Fruit fly (Drosophila melanogaster) whole organism, embryonic: ENCODE data around the gene CG1999.

Experiments used
- Abd-B ChIP-seq: fragments of 200-800 bp; sonication (Bioruptor generic); optimal IDR thresholded peaks from 2 replicates; lab custom pipeline; 2018; ENCODE audit warnings: missing biosample characterization, mild to moderate bottlenecking, missing genetic modification characterization, moderate library complexity
- Asciz ChIP-seq: fragments of 200-800 bp; sonication (Bioruptor generic); optimal IDR thresholded peaks from 2 replicates; lab custom pipeline; 2017; ENCODE audit warnings: missing biosample characterization, mild to moderate bottlenecking, missing genetic modification characterization, missing genetic modification reagents
- Atf-2 ChIP-seq: fragments of 200-800 bp; sonication (Bioruptor generic); optimal IDR thresholded peaks from 2 replicates; lab custom pipeline; 2016; ENCODE audit warnings: missing biosample characterization, missing genetic modification characterization
- B-H2 ChIP-seq: fragments of 200-800 bp; sonication (Bioruptor generic); optimal IDR thresholded peaks from 2 replicates; lab custom pipeline; 2018; ENCODE audit warnings: missing biosample characterization, mild to moderate bottlenecking, missing genetic modification characterization
- CG11398 ChIP-seq: fragments of 200-800 bp; sonication (Bioruptor generic); optimal IDR thresholded peaks from 2 replicates; lab custom pipeline; 2016; ENCODE audit warnings: missing biosample characterization, missing genetic modification characterization
- CG11504 ChIP-seq: fragments of 200-800 bp; sonication (Bioruptor generic); optimal IDR thresholded peaks from 3 replicates; lab custom pipeline; 2019; ENCODE audit warnings: missing biosample characterization, mild to moderate bottlenecking, missing genetic modification characterization, moderate library complexity
- CG11723 ChIP-seq: fragments of 200-800 bp; sonication (Bioruptor generic); optimal IDR thresholded peaks from 2 replicates; lab custom pipeline; 2017; ENCODE audit warnings: missing biosample characterization, mild to moderate bottlenecking, missing genetic modification characterization
- CG14710 ChIP-seq: fragments of 200-800 bp; sonication (Bioruptor generic); optimal IDR thresholded peaks from 3 replicates; lab custom pipeline; 2019; ENCODE audit warnings: missing biosample characterization, mild to moderate bottlenecking, missing genetic modification characterization, moderate library complexity
- CG17802 ChIP-seq: fragments of 200-800 bp; sonication (Bioruptor generic); optimal IDR thresholded peaks from 2 replicates; lab custom pipeline; 2018; ENCODE audit warnings: missing biosample characterization, mild to moderate bottlenecking, missing genetic modification characterization, moderate library complexity
- CG18476 ChIP-seq: fragments of 200-800 bp; sonication (Bioruptor generic); optimal IDR thresholded peaks from 2 replicates; lab custom pipeline; 2016; ENCODE audit warnings: missing biosample characterization, mild to moderate bottlenecking, missing genetic modification characterization
- CG18619 ChIP-seq: fragments of 200-800 bp; sonication (Bioruptor generic); optimal IDR thresholded peaks from 3 replicates; lab custom pipeline; 2017; ENCODE audit warnings: missing biosample characterization, mild to moderate bottlenecking, missing genetic modification characterization
- CG4617 ChIP-seq: fragments of 200-800 bp; sonication (Bioruptor generic); optimal IDR thresholded peaks from 3 replicates; lab custom pipeline; 2016; ENCODE audit warnings: missing biosample characterization, missing genetic modification characterization, borderline replicate concordance
- CG4854 ChIP-seq: fragments of 200-800 bp; sonication (Bioruptor generic); optimal IDR thresholded peaks from 2 replicates; lab custom pipeline; 2016; ENCODE audit warnings: missing biosample characterization, missing genetic modification characterization, inconsistent platforms
- CG5180 ChIP-seq: fragments of 200-800 bp; sonication (Bioruptor generic); optimal IDR thresholded peaks from 3 replicates; lab custom pipeline; 2017; ENCODE audit warnings: missing biosample characterization, missing genetic modification characterization, mild to moderate bottlenecking, moderate library complexity, missing genetic modification reagents
- CG6791 ChIP-seq: fragments of 200-800 bp; sonication (Bioruptor generic); IDR thresholded peaks from 3 replicates; pipeline ENCODE4 v1.3.6; 2022; ENCODE audit warnings: missing biosample characterization, missing genetic modification characterization; ENCODE audit not compliant: partially characterized antibody
- CG7271 ChIP-seq: fragments of 200-800 bp; sonication (Bioruptor generic); optimal IDR thresholded peaks from 2 replicates; lab custom pipeline; 2018; ENCODE audit warnings: missing biosample characterization, mild to moderate bottlenecking, missing genetic modification characterization, moderate library complexity
- CG7928 ChIP-seq: fragments of 200-800 bp; sonication (Bioruptor generic); optimal IDR thresholded peaks from 2 replicates; lab custom pipeline; 2017; ENCODE audit warnings: missing biosample characterization, mild to moderate bottlenecking, missing genetic modification characterization
- CG7963 ChIP-seq: fragments of 200-800 bp; sonication (Bioruptor generic); IDR thresholded peaks from 3 replicates; pipeline ENCODE4 v1.3.6; 2022; ENCODE audit warnings: missing biosample characterization, missing genetic modification characterization; ENCODE audit not compliant: partially characterized antibody
- CoRest ChIP-seq: fragments of 200-800 bp; sonication (Bioruptor generic); optimal IDR thresholded peaks from 3 replicates; lab custom pipeline; 2018; ENCODE audit warnings: missing biosample characterization, mild to moderate bottlenecking, missing genetic modification characterization, moderate library complexity
- Dfd ChIP-seq, 2 experiments: fragments of >200 bp; optimal IDR thresholded peaks; 2 replicates each; lab custom pipeline; 2017; ENCODE audit warnings: missing biosample characterization in 2 of 2, missing genetic modification characterization in 2 of 2
- Dll ChIP-seq: fragments of 200-800 bp; sonication (Bioruptor generic); IDR thresholded peaks from 4 replicates; pipeline ENCODE4 v1.3.6; 2022; ENCODE audit warnings: missing biosample characterization, missing genetic modification characterization; ENCODE audit not compliant: partially characterized antibody
- Fer3 ChIP-seq: fragments of 200-800 bp; sonication (Bioruptor generic); optimal IDR thresholded peaks from 2 replicates; lab custom pipeline; 2018; ENCODE audit warnings: missing biosample characterization, mild to moderate bottlenecking, missing genetic modification characterization, moderate library complexity
- H2.0 ChIP-seq: fragments of 200-800 bp; sonication (Bioruptor generic); IDR thresholded peaks from 2 replicates; pipeline ENCODE4 v1.3.6; 2022; ENCODE audit warnings: missing biosample characterization, missing genetic modification characterization
- HmgD ChIP-seq: fragments of 200-800 bp; sonication (Bioruptor generic); optimal IDR thresholded peaks from 3 replicates; lab custom pipeline; 2016; ENCODE audit warnings: missing biosample characterization, missing genetic modification characterization
- Hmr ChIP-seq: fragments of 200-800 bp; sonication (Bioruptor generic); optimal IDR thresholded peaks from 3 replicates; lab custom pipeline; 2017; ENCODE audit warnings: mild to moderate bottlenecking, missing biosample characterization, missing genetic modification reagents, missing genetic modification characterization
- Hsf ChIP-seq: fragments of 200-800 bp; sonication (Bioruptor generic); optimal IDR thresholded peaks from 3 replicates; lab custom pipeline; 2016; ENCODE audit warnings: missing biosample characterization, missing genetic modification characterization
- Meics ChIP-seq: fragments of 200-800 bp; sonication (Bioruptor generic); optimal IDR thresholded peaks from 2 replicates; lab custom pipeline; 2017; ENCODE audit warnings: missing biosample characterization, mild to moderate bottlenecking, missing genetic modification characterization
- NC2α ChIP-seq: fragments of 200-800 bp; sonication (Bioruptor generic); optimal IDR thresholded peaks from 2 replicates; lab custom pipeline; 2016; ENCODE audit warnings: missing biosample characterization, missing genetic modification characterization
- Nf-YC ChIP-seq: fragments of 200-800 bp; optimal IDR thresholded peaks from 3 replicates; lab custom pipeline; 2019; ENCODE audit warnings: missing biosample characterization, mild to moderate bottlenecking, missing genetic modification characterization, moderate library complexity
- NfI ChIP-seq: fragments of 200-800 bp; sonication (Bioruptor generic); optimal IDR thresholded peaks from 3 replicates; lab custom pipeline; 2018; ENCODE audit warnings: missing biosample characterization, mild to moderate bottlenecking, missing genetic modification characterization, moderate library complexity
- Oli ChIP-seq: fragments of 200-800 bp; sonication (Bioruptor generic); optimal IDR thresholded peaks from 2 replicates; lab custom pipeline; 2018; ENCODE audit warnings: missing biosample characterization, mild to moderate bottlenecking, missing genetic modification characterization, moderate library complexity
- Stat92E ChIP-seq, 3 experiments: fragments of >200 bp in 2 of 3; fragments of 200-800 bp in 1 of 3; sonication (Bioruptor generic) in 1 of 3; optimal IDR thresholded peaks; 2 replicates each; lab custom pipeline; 2017 to 2019; ENCODE audit warnings: missing biosample characterization in 3 of 3, missing genetic modification characterization in 3 of 3, mild to moderate bottlenecking in 1 of 3, moderate library complexity in 1 of 3
- ase ChIP-seq: fragments of 200-800 bp; sonication (Bioruptor generic); IDR thresholded peaks from 3 replicates; pipeline ENCODE4 v1.3.6; 2022; ENCODE audit warnings: missing biosample characterization, missing genetic modification characterization
- bigmax ChIP-seq: fragments of 200-800 bp; sonication (Bioruptor generic); optimal IDR thresholded peaks from 2 replicates; lab custom pipeline; 2018; ENCODE audit warnings: missing biosample characterization, mild to moderate bottlenecking, missing genetic modification characterization
- corto ChIP-seq: fragments of 200-800 bp; sonication (Bioruptor generic); optimal IDR thresholded peaks from 2 replicates; lab custom pipeline; 2016; ENCODE audit warnings: missing biosample characterization, mild to moderate bottlenecking, missing genetic modification characterization, moderate library complexity
- crc ChIP-seq: fragments of 200-800 bp; sonication (Bioruptor generic); optimal IDR thresholded peaks from 2 replicates; lab custom pipeline; 2016; ENCODE audit warnings: missing biosample characterization, missing genetic modification characterization
- dmrt11E ChIP-seq: fragments of 200-800 bp; sonication (Bioruptor generic); optimal IDR thresholded peaks from 3 replicates; lab custom pipeline; 2018; ENCODE audit warnings: missing biosample characterization, mild to moderate bottlenecking, missing genetic modification characterization, moderate library complexity
- ftz-f1 ChIP-seq: fragments of 200-800 bp; sonication (Bioruptor generic); optimal IDR thresholded peaks from 2 replicates; lab custom pipeline; 2016; ENCODE audit warnings: missing biosample characterization, missing genetic modification characterization
- gce ChIP-seq: fragments of 200-800 bp; sonication (Bioruptor generic); IDR thresholded peaks from 3 replicates; pipeline ENCODE4 v1.3.6; 2022; ENCODE audit warnings: missing biosample characterization, missing genetic modification characterization
- gcm2 ChIP-seq: fragments of 200-800 bp; sonication (Bioruptor generic); optimal IDR thresholded peaks from 2 replicates; lab custom pipeline; 2016; ENCODE audit warnings: missing biosample characterization, missing genetic modification characterization
- hkb ChIP-seq, 2 experiments: fragments of 200-800 bp in 1 of 2; fragments of >200 bp in 1 of 2; sonication (Bioruptor generic) in 1 of 2; IDR thresholded peaks in 1 of 2; optimal IDR thresholded peaks in 1 of 2; 2 replicates each; pipeline versions ENCODE4 v1.3.6 to Lab custom; 2017 to 2022; ENCODE audit warnings: missing biosample characterization in 1 of 2, missing genetic modification characterization in 1 of 2
- jigr1 ChIP-seq: fragments of 200-800 bp; sonication (Bioruptor generic); IDR thresholded peaks from 3 replicates; pipeline ENCODE4 v1.3.6; 2022; ENCODE audit warnings: missing biosample characterization, missing genetic modification characterization
- lilli ChIP-seq: fragments of 200-800 bp; sonication (Bioruptor generic); optimal IDR thresholded peaks from 3 replicates; lab custom pipeline; 2016; ENCODE audit warnings: missing biosample characterization, missing genetic modification characterization
- mam ChIP-seq: fragments of 200-800 bp; sonication (Bioruptor generic); optimal IDR thresholded peaks from 3 replicates; lab custom pipeline; 2016; ENCODE audit warnings: missing biosample characterization, missing genetic modification characterization
- pfk ChIP-seq: fragments of 200-800 bp; sonication (Bioruptor generic); optimal IDR thresholded peaks from 2 replicates; lab custom pipeline; 2018; ENCODE audit warnings: missing biosample characterization, mild to moderate bottlenecking, missing genetic modification characterization, moderate library complexity
- sens-2 ChIP-seq: fragments of 200-800 bp; sonication (Bioruptor generic); IDR thresholded peaks from 2 replicates; pipeline ENCODE4 v1.3.6; 2022; ENCODE audit warnings: missing biosample characterization, missing genetic modification characterization
- seq ChIP-seq: fragments of 200-800 bp; sonication (Bioruptor generic); IDR thresholded peaks from 2 replicates; pipeline ENCODE4 v1.3.6; 2022; ENCODE audit warnings: missing biosample characterization, missing genetic modification characterization
- sqz ChIP-seq: fragments of 200-800 bp; sonication (Bioruptor generic); optimal IDR thresholded peaks from 3 replicates; lab custom pipeline; 2018; ENCODE audit warnings: missing biosample characterization, mild to moderate bottlenecking, missing genetic modification characterization
- unpg ChIP-seq: fragments of 200-800 bp; sonication (Bioruptor generic); optimal IDR thresholded peaks from 3 replicates; lab custom pipeline; 2018; ENCODE audit warnings: missing biosample characterization, mild to moderate bottlenecking, missing genetic modification characterization, moderate library complexity

Gene CG1999

DNA sequence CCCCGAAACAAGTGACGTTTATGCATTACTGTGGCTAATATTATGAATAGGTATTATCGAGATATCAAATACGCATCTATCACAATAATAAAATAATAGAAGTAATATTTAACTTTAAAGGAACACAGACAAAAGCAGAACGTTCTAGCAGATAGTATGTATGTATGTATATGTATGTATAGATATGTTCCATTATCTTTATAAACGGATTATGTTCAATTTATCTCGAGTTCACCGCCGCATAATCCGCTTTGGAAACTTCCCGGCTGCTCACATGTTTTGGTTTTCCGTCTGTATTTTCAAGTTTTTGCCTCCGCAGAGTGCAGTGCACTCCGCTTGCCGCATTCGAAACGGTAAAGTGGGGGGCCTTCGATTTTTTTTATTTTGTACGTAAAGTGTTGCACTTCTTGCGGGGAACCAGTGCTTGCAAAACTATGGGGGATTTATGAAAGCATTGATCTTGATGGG, 23.0 kb upstream of the CG1999 start (continued):
- TF ChIP-seq jigr1 (GFP tag; lab: Robert Waterston, UW) (no peak), CG4854 (no peak), corto (GFP tag; lab: Kevin White, UChicago) (peak; percentile 60), sqz (GFP tag; lab: Kevin White, UChicago) (no peak), Abd-B (GFP tag; lab: Kevin White, UChicago) (no peak), dmrt11E (tag; lab: Kevin White, UChicago) (peak; percentile 74), CG7963 (GFP tag; lab: Robert Waterston, UW) (no peak), CoRest (tag; lab: Kevin White, UChicago) (peak; percentile 11), CG5180 (no peak), CG11398 (GFP tag; lab: Kevin White, UChicago) (no peak), lilli (GFP tag; lab: Kevin White, UChicago) (no peak), seq (GFP tag; lab: Robert Waterston, UW) (0 out of 2 replicates have a peak, but pooled peaks have one; percentile 23), CG17802 (tag; lab: Kevin White, UChicago) (no peak), Fer3 (tag; lab: Kevin White, UChicago) (peak; percentile 12), pfk (GFP tag; lab: Kevin White, UChicago) (no peak), gce (no peak), Hsf (GFP tag; lab: Kevin White, UChicago) (no peak), NfI (GFP tag; lab: Kevin White, UChicago) (no peak), ase (GFP tag; lab: Robert Waterston, UW) (no peak), Atf-2 (no peak), CG7928 (GFP tag; lab: Kevin White, UChicago) (no peak), CG7271 (tag; lab: Kevin White, UChicago) (no peak), CG18476 (no peak), hkb (optimal IDR thresholded peaks at IDR 0.05; lab: Kevin White, UChicago) (no peak), hkb (GFP tag; IDR thresholded peaks at IDR 0.05; lab: Robert Waterston, UW) (no peak), B-H2 (no peak), bigmax (GFP tag; lab: Kevin White, UChicago) (no peak), Oli (tag; lab: Kevin White, UChicago) (peak; percentile 19), CG6791 (GFP tag; lab: Robert Waterston, UW) (no peak), Meics (GFP tag; lab: Kevin White, UChicago) (no peak), NC2α (GFP tag; lab: Kevin White, UChicago) (no peak), Nf-YC (tag; lab: Kevin White, UChicago) (no peak), H2.0 (GFP tag; lab: Robert Waterston, UW) (no peak), ftz-f1 (GFP tag; lab: Kevin White, UChicago) (no peak), gcm2 (GFP tag; lab: Kevin White, UChicago) (no peak), Dfd (GFP tag; optimal IDR thresholded peaks at IDR 0.05; lab: Kevin White, UChicago) (no peak), sens-2 (GFP tag; lab: Robert Waterston, UW) (peak; percentile 19), CG18619 (GFP tag; lab: Kevin White, UChicago) (no peak), Asciz (no peak), CG14710 (tag; lab: Kevin White, UChicago) (peak; percentile 46), CG11723 (no peak), mam (no peak), HmgD (GFP tag; lab: Kevin White, UChicago) (no peak), CG4617 (GFP tag; lab: Kevin White, UChicago) (no peak), crc (GFP tag; lab: Kevin White, UChicago) (no peak), Dll (GFP tag; lab: Robert Waterston, UW) (no peak), Hmr (GFP tag; lab: Kevin White, UChicago) (no peak), CG11504 (tag; lab: Kevin White, UChicago) (peak; percentile 77), unpg (peak; percentile 69), Stat92E (GFP tag; optimal IDR thresholded peaks at IDR 0.05; lab: Kevin White, UChicago) (no peak)
